Fruit fly (Drosophila melanogaster) whole organism, embryonic: ENCODE measurements around the gene CG9776.

ENCODE experiments used
- Atf-2 ChIP-seq: fragments of 200-800 bp; sonication (Bioruptor generic); optimal IDR thresholded peaks from 2 replicates; lab custom pipeline; 2016; ENCODE audit warnings: missing biosample characterization, missing genetic modification characterization
- Bgb ChIP-seq: fragments of 200-800 bp; sonication (Bioruptor generic); IDR thresholded peaks from 2 replicates; pipeline ENCODE4 v1.3.6; 2022; ENCODE audit warnings: missing biosample characterization, missing genetic modification characterization; ENCODE audit not compliant: partially characterized antibody
- CG10147 ChIP-seq: fragments of 200-800 bp; sonication (Bioruptor generic); optimal IDR thresholded peaks from 2 replicates; lab custom pipeline; 2019; ENCODE audit warnings: missing biosample characterization, mild to moderate bottlenecking, missing genetic modification characterization, moderate library complexity
- CG10366 ChIP-seq: fragments of 200-800 bp; sonication (Bioruptor generic); IDR thresholded peaks from 2 replicates; pipeline ENCODE4 v1.3.6; 2022; ENCODE audit warnings: missing biosample characterization, missing genetic modification characterization
- CG11247 ChIP-seq: fragments of 200-800 bp; sonication (Bioruptor generic); IDR thresholded peaks from 2 replicates; pipeline ENCODE4 v1.3.6; 2022; ENCODE audit warnings: missing biosample characterization, missing genetic modification characterization
- CG11398 ChIP-seq: fragments of 200-800 bp; sonication (Bioruptor generic); optimal IDR thresholded peaks from 2 replicates; lab custom pipeline; 2016; ENCODE audit warnings: missing biosample characterization, missing genetic modification characterization
- CG13775 ChIP-seq: fragments of 200-800 bp; sonication (Bioruptor generic); optimal IDR thresholded peaks from 3 replicates; lab custom pipeline; 2017; ENCODE audit warnings: missing biosample characterization, mild to moderate bottlenecking, missing genetic modification characterization
- CG14014 ChIP-seq: fragments of 200-800 bp; sonication (Bioruptor generic); IDR thresholded peaks from 2 replicates; pipeline ENCODE4 v1.3.6; 2022; ENCODE audit warnings: missing biosample characterization, missing genetic modification characterization
- CG18262 ChIP-seq: fragments of 200-800 bp; optimal IDR thresholded peaks from 3 replicates; lab custom pipeline; 2019; ENCODE audit warnings: missing biosample characterization, mild to moderate bottlenecking, missing genetic modification characterization, moderate library complexity
- CG3163 ChIP-seq: fragments of 200-800 bp; sonication (Bioruptor generic); optimal IDR thresholded peaks from 3 replicates; lab custom pipeline; 2016; ENCODE audit warnings: missing biosample characterization, missing genetic modification characterization
- CG32772 ChIP-seq: fragments of 200-800 bp; sonication (Bioruptor generic); IDR thresholded peaks from 2 replicates; pipeline ENCODE4 v1.3.6; 2022; ENCODE audit warnings: missing biosample characterization, missing genetic modification characterization
- CG34224 ChIP-seq: fragments of 200-800 bp; sonication (Bioruptor generic); IDR thresholded peaks from 3 replicates; pipeline ENCODE4 v1.3.6; 2022; ENCODE audit warnings: missing biosample characterization, missing genetic modification characterization; ENCODE audit not compliant: partially characterized antibody
- CG3726 ChIP-seq: fragments of 200-800 bp; sonication (Bioruptor generic); IDR thresholded peaks from 3 replicates; pipeline ENCODE4, ENCODE4 v1.3.6; 2022; ENCODE audit warnings: missing biosample characterization, missing genetic modification characterization
- CG6813 ChIP-seq: fragments of 200-800 bp; sonication (Bioruptor generic); optimal IDR thresholded peaks from 2 replicates; lab custom pipeline; 2017; ENCODE audit warnings: missing biosample characterization, missing genetic modification characterization, mild to moderate bottlenecking, moderate library complexity, missing genetic modification reagents
- CG7357 ChIP-seq: fragments of 200-800 bp; sonication (Bioruptor generic); IDR thresholded peaks from 3 replicates; pipeline ENCODE4 v1.3.6; 2022; ENCODE audit warnings: missing biosample characterization, missing genetic modification characterization
- CHES-1-like ChIP-seq: fragments of 200-800 bp; sonication (Bioruptor generic); optimal IDR thresholded peaks from 2 replicates; lab custom pipeline; 2016; ENCODE audit warnings: missing biosample characterization, missing genetic modification characterization
- D19A ChIP-seq: fragments of 200-800 bp; optimal IDR thresholded peaks from 3 replicates; lab custom pipeline; 2019; ENCODE audit warnings: missing biosample characterization, mild to moderate bottlenecking, missing genetic modification characterization, moderate library complexity
- Dbx ChIP-seq: fragments of 200-800 bp; sonication (Bioruptor generic); IDR thresholded peaks from 3 replicates; pipeline ENCODE4 v1.3.6; 2022; ENCODE audit warnings: missing biosample characterization, missing genetic modification characterization
- Dfd ChIP-seq, 2 experiments: fragments of >200 bp; optimal IDR thresholded peaks; 2 replicates each; lab custom pipeline; 2017; ENCODE audit warnings: missing biosample characterization in 2 of 2, missing genetic modification characterization in 2 of 2
- Ets97D ChIP-seq: fragments of 200-800 bp; sonication (Bioruptor generic); optimal IDR thresholded peaks from 3 replicates; lab custom pipeline; 2016; ENCODE audit warnings: missing biosample characterization, missing genetic modification characterization
- Fer2 ChIP-seq: fragments of 200-800 bp; sonication (Bioruptor generic); optimal IDR thresholded peaks from 2 replicates; lab custom pipeline; 2018; ENCODE audit warnings: missing biosample characterization, mild to moderate bottlenecking, missing genetic modification characterization, moderate library complexity
- HLH54F ChIP-seq: fragments of 200-800 bp; sonication (Bioruptor generic); optimal IDR thresholded peaks from 3 replicates; lab custom pipeline; 2016; ENCODE audit warnings: missing biosample characterization, missing genetic modification characterization
- HmgD ChIP-seq: fragments of 200-800 bp; sonication (Bioruptor generic); optimal IDR thresholded peaks from 3 replicates; lab custom pipeline; 2016; ENCODE audit warnings: missing biosample characterization, missing genetic modification characterization
- Hr51 ChIP-seq, 2 experiments: fragments of 200-800 bp; sonication (Bioruptor generic); optimal IDR thresholded peaks; 2 replicates in 1 of 2; 3 replicates in 1 of 2; lab custom pipeline; 2016 to 2018; ENCODE audit warnings: missing biosample characterization in 2 of 2, missing genetic modification characterization in 2 of 2, mild to moderate bottlenecking in 1 of 2, moderate library complexity in 1 of 2
- MESR4 ChIP-seq: fragments of 200-800 bp; sonication (Bioruptor generic); optimal IDR thresholded peaks from 2 replicates; lab custom pipeline; 2018; ENCODE audit warnings: missing biosample characterization, mild to moderate bottlenecking, missing genetic modification characterization, moderate library complexity
- Med ChIP-seq: fragments of 200-800 bp; sonication (Bioruptor generic); peaks from one replicate; lab custom pipeline; 2016; ENCODE audit warnings: missing biosample characterization, missing genetic modification characterization, mild to moderate bottlenecking, inconsistent platforms, moderate library complexity
- Nf-YA ChIP-seq: fragments of 200-800 bp; sonication (Bioruptor generic); IDR thresholded peaks from 2 replicates; pipeline ENCODE4 v1.3.6; 2022; ENCODE audit warnings: missing biosample characterization, missing genetic modification characterization
- Nf-YB ChIP-seq: fragments of 200-800 bp; sonication (Bioruptor generic); optimal IDR thresholded peaks from 3 replicates; lab custom pipeline; 2019; ENCODE audit warnings: missing biosample characterization, mild to moderate bottlenecking, missing genetic modification characterization, moderate library complexity
- Ssrp ChIP-seq: fragments of 200-800 bp; sonication (Bioruptor generic); optimal IDR thresholded peaks from 2 replicates; lab custom pipeline; 2018; ENCODE audit warnings: missing biosample characterization, mild to moderate bottlenecking, missing genetic modification characterization, moderate library complexity
- Xbp1 ChIP-seq: fragments of 200-800 bp; sonication (Bioruptor generic); optimal IDR thresholded peaks from 3 replicates; lab custom pipeline; 2016; ENCODE audit warnings: missing biosample characterization, mild to moderate bottlenecking, missing genetic modification characterization
- chinmo ChIP-seq: fragments of 200-800 bp; sonication (Bioruptor generic); IDR thresholded peaks from 4 replicates; pipeline ENCODE4 v1.3.6; 2022; ENCODE audit warnings: missing biosample characterization, missing genetic modification characterization; ENCODE audit not compliant: partially characterized antibody
- crp ChIP-seq, 2 experiments: fragments of 200-800 bp; sonication (Bioruptor generic); optimal IDR thresholded peaks; 2 replicates in 1 of 2; 3 replicates in 1 of 2; lab custom pipeline; 2017; ENCODE audit warnings: missing biosample characterization in 2 of 2, missing genetic modification characterization in 2 of 2, mild to moderate bottlenecking in 1 of 2, moderate library complexity in 1 of 2
- emc ChIP-seq: fragments of 200-800 bp; sonication (Bioruptor generic); optimal IDR thresholded peaks from 2 replicates; lab custom pipeline; 2016; ENCODE audit warnings: missing biosample characterization, missing genetic modification characterization
- insv ChIP-seq, 2 experiments: fragments of 200-800 bp; sonication (Bioruptor generic); optimal IDR thresholded peaks; 3 replicates each; lab custom pipeline; 2016 to 2018; ENCODE audit warnings: missing biosample characterization in 2 of 2, missing genetic modification characterization in 2 of 2
- kah ChIP-seq: fragments of 200-800 bp; sonication (Bioruptor generic); optimal IDR thresholded peaks from 2 replicates; lab custom pipeline; 2018; ENCODE audit warnings: missing biosample characterization, mild to moderate bottlenecking, missing genetic modification characterization
- nom ChIP-seq: fragments of 200-800 bp; sonication (Bioruptor generic); optimal IDR thresholded peaks from 2 replicates; lab custom pipeline; 2017; ENCODE audit warnings: missing biosample characterization, missing genetic modification characterization, mild to moderate bottlenecking, moderate library complexity, missing genetic modification reagents
- otp ChIP-seq: fragments of 200-800 bp; sonication (Bioruptor generic); IDR thresholded peaks from 3 replicates; pipeline ENCODE4, ENCODE4 v1.3.6; 2022; ENCODE audit warnings: missing biosample characterization, missing genetic modification characterization
- pfk ChIP-seq: fragments of 200-800 bp; sonication (Bioruptor generic); optimal IDR thresholded peaks from 2 replicates; lab custom pipeline; 2018; ENCODE audit warnings: missing biosample characterization, mild to moderate bottlenecking, missing genetic modification characterization, moderate library complexity
- pros ChIP-seq: fragments of 200-800 bp; sonication (Bioruptor generic); optimal IDR thresholded peaks from 3 replicates; lab custom pipeline; 2019; ENCODE audit warnings: missing biosample characterization, mild to moderate bottlenecking, missing genetic modification characterization, moderate library complexity
- scrt ChIP-seq: fragments of 200-800 bp; sonication (Bioruptor generic); optimal IDR thresholded peaks from 2 replicates; lab custom pipeline; 2018; ENCODE audit warnings: missing biosample characterization, mild to moderate bottlenecking, missing genetic modification characterization, moderate library complexity
- seq ChIP-seq: fragments of 200-800 bp; sonication (Bioruptor generic); IDR thresholded peaks from 2 replicates; pipeline ENCODE4 v1.3.6; 2022; ENCODE audit warnings: missing biosample characterization, missing genetic modification characterization
- shn ChIP-seq: fragments of 200-800 bp; sonication (Bioruptor generic); optimal IDR thresholded peaks from 3 replicates; lab custom pipeline; 2016; ENCODE audit warnings: missing biosample characterization, missing genetic modification characterization
- so ChIP-seq: fragments of 200-800 bp; sonication (Bioruptor generic); IDR thresholded peaks from 3 replicates; pipeline ENCODE4 v1.3.6; 2022; ENCODE audit warnings: missing biosample characterization, missing genetic modification characterization
- stc ChIP-seq: fragments of 200-800 bp; sonication (Bioruptor generic); IDR thresholded peaks from 2 replicates; pipeline ENCODE4 v1.3.6; 2022; ENCODE audit warnings: missing biosample characterization, missing genetic modification characterization
- tin ChIP-seq: fragments of 200-800 bp; sonication (Bioruptor generic); optimal IDR thresholded peaks from 3 replicates; lab custom pipeline; 2016; ENCODE audit warnings: missing biosample characterization, missing genetic modification characterization
- unpg ChIP-seq: fragments of 200-800 bp; sonication (Bioruptor generic); optimal IDR thresholded peaks from 3 replicates; lab custom pipeline; 2018; ENCODE audit warnings: missing biosample characterization, mild to moderate bottlenecking, missing genetic modification characterization, moderate library complexity
- vnd ChIP-seq: fragments of 200-800 bp; sonication (Bioruptor generic); IDR thresholded peaks from 3 replicates; pipeline ENCODE4 v1.3.6; 2022; ENCODE audit warnings: missing biosample characterization, missing genetic modification characterization; ENCODE audit not compliant: partially characterized antibody

CG9776 gene

dm6 chr3R:4378363-4379354 lies 44.8 kb upstream of the CG9776 start, which contains the start of gene Sfxn1-3 (continued):
- no peak for TF ChIP-seq vnd
- TF ChIP-seq CG14014 (GFP tag; lab: Robert Waterston, UW): peak; percentile 56; the same call in 1 of the 2 replicates
- TF ChIP-seq CG7357: 0 out of 3 replicates have a peak, but pooled peaks have one; percentile 20
- peak; percentile 19 for TF ChIP-seq tin (GFP tag; lab: Kevin White, UChicago)
- TF ChIP-seq Dbx (GFP tag; lab: Robert Waterston, UW): peak; percentile 57; the same call in 1 of the 3 replicates
- 0 out of 4 replicates have a peak, but pooled peaks have one; percentile 53 for TF ChIP-seq chinmo
- TF ChIP-seq Dfd (GFP tag; optimal IDR thresholded peaks at IDR 0.05; lab: Kevin White, UChicago): no peak
- TF ChIP-seq emc (GFP tag; lab: Kevin White, UChicago): no peak
- peak; percentile 72 for TF ChIP-seq scrt (GFP tag; lab: Kevin White, UChicago)
- peak; percentile 15 for TF ChIP-seq Xbp1
- peak; percentile 72 for TF ChIP-seq pfk (GFP tag; lab: Kevin White, UChicago)
- peak; percentile 65 for TF ChIP-seq pros (GFP tag; lab: Kevin White, UChicago)
- TF ChIP-seq seq: peak; percentile 68; the same call in 1 of the 2 replicates
- no peak for TF ChIP-seq CG10366 (GFP tag; lab: Robert Waterston, UW)
- peak in 1 of 2 experiments; percentile 66 for TF ChIP-seq crp (GFP tag; optimal IDR thresholded peaks at IDR 0.05; lab: Kevin White, UChicago)
- peak; percentile 43 for TF ChIP-seq HmgD (GFP tag; lab: Kevin White, UChicago)
- peak; percentile 7 for TF ChIP-seq CG10147
- TF ChIP-seq CG11247: no peak
- peak; percentile 28 for TF ChIP-seq CG18262
- peak; percentile 44; the same call in 1 of the 2 replicates for TF ChIP-seq stc (GFP tag; lab: Robert Waterston, UW)
- TF ChIP-seq CG34224 (GFP tag; lab: Robert Waterston, UW): peak; percentile 56; the same call in 2 of the 3 replicates
- TF ChIP-seq nom (GFP tag; lab: Kevin White, UChicago): peak; percentile 78
- TF ChIP-seq otp (GFP tag; lab: Robert Waterston, UW): no peak; the same call in 1 of the 3 replicates
- TF ChIP-seq insv (GFP tag; optimal IDR thresholded peaks at IDR 0.05; lab: Kevin White, UChicago): peak in 1 of 2 experiments; percentile 24
- peak; percentile 47 for TF ChIP-seq CG3163
- TF ChIP-seq CG32772 (GFP tag; lab: Robert Waterston, UW): no peak
- no peak for TF ChIP-seq CHES-1-like (GFP tag; lab: Kevin White, UChicago)
- no peak for TF ChIP-seq shn (GFP tag; lab: Kevin White, UChicago)
- TF ChIP-seq Hr51 (GFP tag; optimal IDR thresholded peaks at IDR 0.05; lab: Kevin White, UChicago): peak; percentile 1 to 32
- TF ChIP-seq Nf-YB: peak; percentile 22
- no peak for TF ChIP-seq CG3726 (GFP tag; lab: Robert Waterston, UW)
- TF ChIP-seq D19A (tag; lab: Kevin White, UChicago): peak; percentile 24
- TF ChIP-seq Nf-YA (GFP tag; lab: Robert Waterston, UW): peak; percentile 44
- TF ChIP-seq CG13775: no peak
- TF ChIP-seq HLH54F: peak; percentile 7
- peak; percentile 27 for TF ChIP-seq unpg
- peak; percentile 58; the same call in 2 of the 3 replicates for TF ChIP-seq so (GFP tag; lab: Robert Waterston, UW)
- peak; percentile 75 for TF ChIP-seq Bgb (GFP tag; lab: Robert Waterston, UW)
- TF ChIP-seq Ets97D (GFP tag; lab: Kevin White, UChicago): no peak
- TF ChIP-seq Med (GFP tag; lab: Kevin White, UChicago): peak; percentile 94
- no peak for TF ChIP-seq Fer2 (tag; lab: Kevin White, UChicago)
- peak; percentile 26 for TF ChIP-seq Atf-2 (GFP tag; lab: Kevin White, UChicago)
- TF ChIP-seq CG11398 (GFP tag; lab: Kevin White, UChicago): peak; percentile 26
- peak; percentile 9 for TF ChIP-seq Ssrp (tag; lab: Kevin White, UChicago)
- peak; percentile 63 for TF ChIP-seq MESR4
- peak; percentile 82 for TF ChIP-seq kah (GFP tag; lab: Kevin White, UChicago)
- peak; percentile 11 for TF ChIP-seq CG6813 (GFP tag; lab: Kevin White, UChicago)
